Worm (Caenorhabditis elegans): Measurements from ENCODE around the gene sre-26.

- TF ChIP-seq flh-1 (GFP tag; optimal IDR thresholded peaks at IDR 0.05) = no peak
- TF ChIP-seq pha-4 (tag; optimal IDR thresholded peaks at IDR 0.05) = no peak
Measured at ce11 chrII:12417996-12418395, 2.4 kb downstream of the sre-26 start.
